Worm (Caenorhabditis elegans) whole organism, L3 larva: ENCODE data around the gene T04B2.8.

ENCODE experiments used
- aly-2 ChIP-seq: fragments of 150-350 bp; optimal IDR thresholded peaks from 2 replicates; lab custom pipeline; 2014; ENCODE audit warnings: missing biosample characterization, missing genetic modification characterization
- elt-3 ChIP-seq, 3 experiments: fragments of 150-350 bp in 1 of 3; sonication (generic microtip) in 2 of 3; optimal IDR thresholded peaks; 2 replicates in 2 of 3; 4 replicates in 1 of 3; lab custom pipeline; 2014 to 2017; ENCODE audit warnings: missing biosample characterization in 3 of 3, missing genetic modification characterization in 3 of 3
- nhr-76 ChIP-seq: fragments of 150-350 bp; sonication (generic microtip); optimal IDR thresholded peaks from 5 replicates; lab custom pipeline; 2014; ENCODE audit warnings: missing biosample characterization, missing genetic modification characterization
- ztf-11 ChIP-seq: fragments of 150-350 bp; optimal IDR thresholded peaks from 2 replicates; lab custom pipeline; 2014; ENCODE audit warnings: missing biosample characterization, missing genetic modification characterization

DNA sequence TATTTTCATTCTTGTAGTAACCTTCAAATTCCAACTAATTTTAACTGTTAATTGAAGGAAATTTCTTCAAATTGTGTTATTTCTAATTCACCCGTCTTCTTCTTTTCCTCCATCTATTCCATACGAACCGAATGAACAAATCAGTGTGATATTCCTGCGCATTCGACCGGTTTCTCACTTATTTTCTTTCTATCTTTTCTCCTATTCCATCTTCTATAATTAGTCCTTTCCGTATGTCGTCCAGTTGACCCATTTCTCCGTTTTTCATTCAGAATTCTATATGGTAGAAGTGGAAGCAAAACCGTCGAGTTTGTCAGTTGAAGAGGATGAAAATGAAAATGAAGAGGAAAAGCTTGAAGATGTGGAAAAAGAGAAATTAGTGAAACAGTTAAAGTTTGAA, 41.5 kb downstream of the T04B2.8 start, which contains the start of gene magu-4:
- TF ChIP-seq nhr-76 (tag; lab: Kevin White, UChicago) (no peak), ztf-11 (no peak), aly-2 (tag; lab: Kevin White, UChicago) (no peak), elt-3 (tag; optimal IDR thresholded peaks at IDR 0.05; lab: Kevin White, UChicago) (no peak)
